Worm (Caenorhabditis elegans): Measurements from ENCODE around the gene str-115.

DNA sequence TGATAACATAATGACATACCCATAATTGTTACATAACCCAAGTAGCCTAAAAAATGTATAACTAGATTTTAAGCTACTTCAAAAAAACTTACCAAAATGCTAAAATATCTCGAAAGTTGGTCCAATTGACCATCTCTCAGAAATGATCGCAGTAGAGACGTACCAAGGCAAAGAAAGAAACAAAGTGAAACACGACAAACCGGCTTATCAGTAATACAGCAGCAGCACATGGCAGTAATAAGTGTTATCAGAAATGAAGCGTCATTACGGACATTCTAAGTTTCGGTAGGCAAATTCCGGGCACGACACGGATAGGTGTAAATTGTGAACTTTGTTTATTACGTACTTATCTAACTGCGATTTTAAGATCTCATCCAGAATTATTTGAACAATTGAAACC is 3.4 kb upstream of the str-115 start, which contains the start of gene cln-3.1:
- TF ChIP-seq nhr-25 (tag; optimal IDR thresholded peaks at IDR 0.05; ENCODE audit: borderline replicate concordance, insufficient read depth) (no peak), ceh-28 (tag; optimal IDR thresholded peaks at IDR 0.05) (no peak), egl-27 (tag; optimal IDR thresholded peaks at IDR 0.05) (no peak), lin-13 (GFP tag; optimal IDR thresholded peaks at IDR 0.05) (no peak), pqm-1 (tag; optimal IDR thresholded peaks at IDR 0.05) (peak; percentile 63), F49E8.2 (tag; optimal IDR thresholded peaks at IDR 0.05; ENCODE audit: borderline replicate concordance) (no peak), skn-1 (tag; optimal IDR thresholded peaks at IDR 0.05) (no peak), nhr-11 (tag; optimal IDR thresholded peaks at IDR 0.05) (no peak), unc-130 (GFP tag; optimal IDR thresholded peaks at IDR 0.05) (no peak), fos-1 (tag; optimal IDR thresholded peaks at IDR 0.05) (no peak), Y105C5A.15 (GFP tag; IDR thresholded peaks at IDR 0.05) (no peak), aly-2 (tag; optimal IDR thresholded peaks at IDR 0.05) (no peak), mdt-29 (GFP tag; IDR thresholded peaks at IDR 0.05) (no peak)

Measured in whole organism, L4 larva.